Fruit fly (Drosophila melanogaster): ENCODE measurements around the gene alpha-Est4.

DNA sequence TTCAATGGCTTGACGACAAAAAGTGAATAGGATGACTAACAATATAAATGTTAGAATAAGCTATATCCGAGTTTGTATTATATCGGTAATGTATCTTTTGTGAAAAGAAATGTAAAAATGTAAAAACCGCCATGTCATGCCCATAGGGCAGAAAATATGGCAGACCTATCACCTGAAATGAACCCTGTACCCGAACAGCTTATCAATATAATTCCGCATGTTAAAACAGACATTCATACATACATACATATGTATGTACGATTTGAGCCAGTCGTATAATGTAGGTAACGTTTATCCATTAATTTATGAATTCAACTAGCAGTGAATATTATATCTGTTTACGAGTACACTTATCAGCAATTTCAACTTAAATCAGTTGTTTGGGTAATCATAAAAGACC is 48.5 kb downstream of the alpha-Est4 start:
- TF ChIP-seq Sox102F (GFP tag; optimal IDR thresholded peaks at IDR 0.05) (no peak), Bdp1 (GFP tag; optimal IDR thresholded peaks at IDR 0.05) (no peak), Hr39 (optimal IDR thresholded peaks at IDR 0.05) (no peak), CG42726 (GFP tag; IDR thresholded peaks at IDR 0.05; ENCODE audit: partially characterized antibody) (no peak), CG4424 (GFP tag; optimal IDR thresholded peaks at IDR 0.05) (no peak), Hr78 (GFP tag; optimal IDR thresholded peaks at IDR 0.05) (no peak), CG2116 (GFP tag; optimal IDR thresholded peaks at IDR 0.05) (no peak), E2f2 (GFP tag; IDR thresholded peaks at IDR 0.05) (no peak), CG2712 (tag; optimal IDR thresholded peaks at IDR 0.05) (no peak), Rx (GFP tag; IDR thresholded peaks at IDR 0.05) (no peak), CG18476 (GFP tag; optimal IDR thresholded peaks at IDR 0.05) (no peak)

Measured in whole organism, embryonic.